Fruit fly (Drosophila melanogaster) whole organism, pupa: Measurements from ENCODE around the gene CG17030.
A peak's percentile ranks its signal among the peaks of the same experiment; 100 is the strongest.

Experiments used
- CG10348 ChIP-seq: fragments of 200-800 bp; sonication (Bioruptor generic); IDR thresholded peaks from 2 replicates; pipeline ENCODE4 v1.3.6; 2022; ENCODE audit warnings: missing biosample characterization, missing genetic modification characterization
- CG12605 ChIP-seq: fragments of 200-800 bp; sonication (Bioruptor generic); IDR thresholded peaks from 2 replicates; pipeline ENCODE4 v1.3.6; 2022; ENCODE audit warnings: missing biosample characterization, missing genetic modification characterization
- CG13204 ChIP-seq: fragments of 200-800 bp; sonication (Bioruptor generic); optimal IDR thresholded peaks from 2 replicates; lab custom pipeline; 2018; ENCODE audit warnings: missing biosample characterization, mild to moderate bottlenecking, missing genetic modification characterization, moderate library complexity
- CG14655 ChIP-seq: fragments of 200-800 bp; sonication (Bioruptor generic); optimal IDR thresholded peaks from 3 replicates; lab custom pipeline; 2017; ENCODE audit warnings: mild to moderate bottlenecking, missing biosample characterization, missing genetic modification reagents, missing genetic modification characterization
- CG15710 ChIP-seq: fragments of 200-800 bp; sonication (Bioruptor generic); optimal IDR thresholded peaks from 2 replicates; lab custom pipeline; 2018; ENCODE audit warnings: missing biosample characterization, mild to moderate bottlenecking, missing genetic modification characterization, moderate library complexity
- CG17806 ChIP-seq: fragments of 200-800 bp; sonication (Bioruptor generic); optimal IDR thresholded peaks from 2 replicates; lab custom pipeline; 2018; ENCODE audit warnings: missing biosample characterization, mild to moderate bottlenecking, missing genetic modification characterization, moderate library complexity
- CG32121 ChIP-seq: fragments of 200-800 bp; sonication (Bioruptor generic); IDR thresholded peaks from 2 replicates; pipeline ENCODE4 v1.3.6; 2022; ENCODE audit warnings: missing biosample characterization, missing genetic modification characterization
- CG34367 ChIP-seq: fragments of 200-800 bp; sonication (Bioruptor generic); optimal IDR thresholded peaks from 2 replicates; lab custom pipeline; 2018; ENCODE audit warnings: missing biosample characterization, mild to moderate bottlenecking, missing genetic modification characterization
- CG4496 ChIP-seq: fragments of 200-800 bp; sonication (Bioruptor generic); IDR thresholded peaks from 3 replicates; pipeline ENCODE4 v1.3.6; 2022; ENCODE audit warnings: missing biosample characterization, missing genetic modification characterization
- CG8159 ChIP-seq: fragments of 200-800 bp; sonication (Bioruptor generic); optimal IDR thresholded peaks from 3 replicates; lab custom pipeline; 2018; ENCODE audit warnings: missing biosample characterization, mild to moderate bottlenecking, missing genetic modification characterization, moderate library complexity
- CG8301 ChIP-seq: fragments of 200-800 bp; sonication (Bioruptor generic); optimal IDR thresholded peaks from 2 replicates; lab custom pipeline; 2018; ENCODE audit warnings: missing biosample characterization, mild to moderate bottlenecking, missing genetic modification characterization
- CG9948 ChIP-seq: fragments of 200-800 bp; sonication (Bioruptor generic); optimal IDR thresholded peaks from 2 replicates; lab custom pipeline; 2018; ENCODE audit warnings: missing biosample characterization, mild to moderate bottlenecking, missing genetic modification characterization, moderate library complexity
- D1 ChIP-seq: fragments of 200-800 bp; sonication (Bioruptor generic); optimal IDR thresholded peaks from 2 replicates; lab custom pipeline; 2018; ENCODE audit warnings: missing biosample characterization, mild to moderate bottlenecking, missing genetic modification characterization, moderate library complexity
- EcR ChIP-seq: fragments of 200-800 bp; sonication (Bioruptor generic); optimal IDR thresholded peaks from 3 replicates; lab custom pipeline; 2019; ENCODE audit warnings: missing biosample characterization, missing genetic modification characterization, mild to moderate bottlenecking, moderate library complexity, missing genetic modification reagents
- Ets98B ChIP-seq: fragments of 200-800 bp; sonication (Bioruptor generic); IDR thresholded peaks from 2 replicates; pipeline ENCODE4 v1.3.6; 2022; ENCODE audit warnings: missing biosample characterization, missing genetic modification characterization
- Pif1A ChIP-seq: fragments of 200-800 bp; sonication (Bioruptor generic); optimal IDR thresholded peaks from 3 replicates; lab custom pipeline; 2016; ENCODE audit warnings: missing biosample characterization, missing genetic modification characterization
- Pif1B ChIP-seq: fragments of 200-800 bp; sonication (Bioruptor generic); optimal IDR thresholded peaks from 3 replicates; lab custom pipeline; 2016; ENCODE audit warnings: missing biosample characterization, missing genetic modification characterization
- Snoo ChIP-seq: fragments of 200-800 bp; sonication (Bioruptor generic); optimal IDR thresholded peaks from 3 replicates; lab custom pipeline; 2017; ENCODE audit warnings: missing biosample characterization, mild to moderate bottlenecking, missing genetic modification characterization, inconsistent platforms
- fd96Ca ChIP-seq: fragments of 200-800 bp; sonication (Bioruptor generic); IDR thresholded peaks from 3 replicates; pipeline ENCODE4 v1.3.6; 2022; ENCODE audit warnings: missing biosample characterization, missing genetic modification characterization
- gl ChIP-seq: fragments of 200-800 bp; sonication (Bioruptor generic); optimal IDR thresholded peaks from 2 replicates; lab custom pipeline; 2018; ENCODE audit warnings: missing biosample characterization, mild to moderate bottlenecking, missing genetic modification characterization
- rn ChIP-seq: fragments of 200-800 bp; sonication (Bioruptor generic); IDR thresholded peaks from 2 replicates; pipeline ENCODE4 v1.3.6; 2022; ENCODE audit warnings: missing biosample characterization, missing genetic modification characterization

The CG17030 gene

dm6 chr3L:4978041-4978440 lies 2.5 kb downstream of the CG17030 start:
- TF ChIP-seq CG14655 (GFP tag; lab: Kevin White, UChicago) (no peak), Snoo (no peak), rn (GFP tag; lab: Robert Waterston, UW) (no peak), CG34367 (tag; lab: Kevin White, UChicago) (no peak), EcR (GFP tag; lab: Kevin White, UChicago) (no peak), CG10348 (GFP tag; lab: Robert Waterston, UW) (no peak), CG9948 (tag; lab: Kevin White, UChicago) (no peak), CG15710 (tag; lab: Kevin White, UChicago) (no peak), CG8301 (tag; lab: Kevin White, UChicago) (no peak), CG4496 (GFP tag; lab: Robert Waterston, UW) (no peak), CG12605 (GFP tag; lab: Robert Waterston, UW) (no peak), gl (no peak), Pif1B (GFP tag; lab: Kevin White, UChicago) (no peak)

dm6 chr3L:4976059-4976823 lies 4.3 kb downstream of the CG17030 start:
- peak; percentile 14 for TF ChIP-seq Snoo
- no peak for TF ChIP-seq D1 (tag; lab: Kevin White, UChicago)
- no peak for TF ChIP-seq CG8301 (tag; lab: Kevin White, UChicago)
- 0 out of 3 replicates have a peak, but pooled peaks have one; percentile 26 for TF ChIP-seq CG4496 (GFP tag; lab: Robert Waterston, UW)
- peak; percentile 75 for TF ChIP-seq CG12605 (GFP tag; lab: Robert Waterston, UW)
- TF ChIP-seq, all 21 proteins: peak for 3

- TF ChIP-seq fd96Ca (GFP tag; lab: Robert Waterston, UW) (no peak), Ets98B (GFP tag; lab: Robert Waterston, UW) (no peak), CG14655 (GFP tag; lab: Kevin White, UChicago) (no peak), CG15710 (tag; lab: Kevin White, UChicago) (no peak), CG4496 (GFP tag; lab: Robert Waterston, UW) (no peak), rn (GFP tag; lab: Robert Waterston, UW) (no peak), Pif1B (GFP tag; lab: Kevin White, UChicago) (no peak), CG13204 (GFP tag; lab: Kevin White, UChicago) (no peak), Pif1A (no peak), CG8301 (tag; lab: Kevin White, UChicago) (no peak), CG9948 (tag; lab: Kevin White, UChicago) (no peak), CG32121 (GFP tag; lab: Robert Waterston, UW) (no peak), EcR (GFP tag; lab: Kevin White, UChicago) (no peak), CG10348 (GFP tag; lab: Robert Waterston, UW) (no peak), CG12605 (GFP tag; lab: Robert Waterston, UW) (no peak), D1 (tag; lab: Kevin White, UChicago) (no peak), CG34367 (tag; lab: Kevin White, UChicago) (no peak), CG17806 (tag; lab: Kevin White, UChicago) (no peak), Snoo (no peak)
- TF ChIP-seq, all 21 proteins: peak for 0
These were observed 11.2 kb downstream of the CG17030 start for dm6 chr3L:4969328-4969727.

dm6 chr3L:4966749-4967148 lies 13.8 kb downstream of the CG17030 start:
- TF ChIP-seq Snoo (no peak), Pif1A (no peak), D1 (tag; lab: Kevin White, UChicago) (no peak), CG13204 (GFP tag; lab: Kevin White, UChicago) (no peak), CG8159 (tag; lab: Kevin White, UChicago) (no peak), EcR (GFP tag; lab: Kevin White, UChicago) (no peak), CG8301 (tag; lab: Kevin White, UChicago) (no peak), CG32121 (GFP tag; lab: Robert Waterston, UW) (no peak)
- TF ChIP-seq, all 21 proteins: peak for 0
